Worm (Caenorhabditis elegans) whole organism, young adult: ENCODE results near the gene acy-2.

Experiments
- B0019.2 ChIP-seq: fragments of 200-800 bp; sonication (Bioruptor generic); conservative IDR thresholded peaks from 2 replicates; pipeline ENCODE4 v1.3.6; 2022; ENCODE audit warnings: missing genetic modification reagents, missing genetic modification characterization, missing compliant biosample characterization
- C17E4.6 ChIP-seq: fragments of 200-800 bp; sonication (Bioruptor generic); IDR thresholded peaks from 2 replicates; pipeline ENCODE4 v1.3.6; 2022; ENCODE audit warnings: missing genetic modification reagents, missing genetic modification characterization, missing compliant biosample characterization
- D2030.7 ChIP-seq: fragments of 200-800 bp; sonication (Bioruptor generic); IDR thresholded peaks from 2 replicates; pipeline ENCODE4 v1.3.6; 2022; ENCODE audit warnings: missing genetic modification reagents, missing genetic modification characterization, missing compliant biosample characterization
- F22D6.2 ChIP-seq: sonication (generic microtip); optimal IDR thresholded peaks from 2 replicates; lab custom pipeline; 2016; ENCODE audit warnings: mild to moderate bottlenecking, missing genetic modification characterization, missing compliant biosample characterization
- F23B12.7 ChIP-seq: sonication (generic microtip); optimal IDR thresholded peaks from 2 replicates; lab custom pipeline; 2017; ENCODE audit warnings: missing genetic modification characterization, mild to moderate bottlenecking, missing compliant biosample characterization, antibody characterized with exemption, moderate library complexity; ENCODE audit not compliant: insufficient read depth
- T07F8.4 ChIP-seq: sonication (generic microtip); optimal IDR thresholded peaks from 2 replicates; lab custom pipeline; 2016; ENCODE audit warnings: mild to moderate bottlenecking, missing genetic modification characterization, moderate library complexity, missing compliant biosample characterization
- T26A5.8 ChIP-seq: sonication (generic microtip); optimal IDR thresholded peaks from 2 replicates; lab custom pipeline; 2016; ENCODE audit warnings: missing genetic modification characterization, missing compliant biosample characterization
- Y53F4B.3 ChIP-seq: fragments of 200-800 bp; sonication (Bioruptor generic); IDR thresholded peaks from 2 replicates; pipeline ENCODE4 v1.3.6; 2022; ENCODE audit warnings: missing genetic modification reagents, missing genetic modification characterization, missing compliant biosample characterization
- akir-1 ChIP-seq: fragments of 200-800 bp; sonication (Bioruptor generic); optimal IDR thresholded peaks from 2 replicates; lab custom pipeline; 2018; ENCODE audit warnings: mild to moderate bottlenecking, missing genetic modification characterization, moderate library complexity, missing compliant biosample characterization
- aptf-3 ChIP-seq: fragments of 200-800 bp; sonication (Bioruptor generic); IDR thresholded peaks from 2 replicates; pipeline ENCODE4 v1.3.6; 2022; ENCODE audit warnings: missing genetic modification characterization, missing compliant biosample characterization
- atf-7 ChIP-seq: sonication (generic microtip); optimal IDR thresholded peaks from 2 replicates; lab custom pipeline; 2017; ENCODE audit warnings: mild to moderate bottlenecking, missing genetic modification characterization, missing compliant biosample characterization
- cebp-1 ChIP-seq, 2 experiments: fragments of 200-800 bp in 1 of 2; sonication (Bioruptor generic) in 1 of 2; sonication (generic microtip) in 1 of 2; IDR thresholded peaks in 1 of 2; optimal IDR thresholded peaks in 1 of 2; 2 replicates each; pipeline versions ENCODE4 v1.3.6 to Lab custom; 2017 to 2022; ENCODE audit warnings: missing compliant biosample characterization in 2 of 2, missing genetic modification characterization in 2 of 2, mild to moderate bottlenecking in 1 of 2, missing genetic modification reagents in 1 of 2, moderate library complexity in 1 of 2
- ceh-58 ChIP-seq: fragments of 200-800 bp; sonication (Bioruptor generic); IDR thresholded peaks from 2 replicates; pipeline ENCODE4 v1.3.6; 2022; ENCODE audit warnings: missing genetic modification characterization, missing compliant biosample characterization
- ceh-79 ChIP-seq: sonication (generic microtip); optimal IDR thresholded peaks from 2 replicates; lab custom pipeline; 2017; ENCODE audit warnings: mild to moderate bottlenecking, missing genetic modification characterization, missing compliant biosample characterization
- ceh-91 ChIP-seq: fragments of 200-800 bp; sonication (Bioruptor generic); IDR thresholded peaks from 2 replicates; pipeline ENCODE4 v1.3.6; 2022; ENCODE audit warnings: missing genetic modification reagents, missing genetic modification characterization, missing compliant biosample characterization
- chd-7 ChIP-seq: sonication (generic microtip); optimal IDR thresholded peaks from 2 replicates; lab custom pipeline; 2016; ENCODE audit warnings: mild to moderate bottlenecking, missing genetic modification characterization, moderate library complexity, missing compliant biosample characterization
- dpl-1 ChIP-seq: fragments of 150-350 bp; optimal IDR thresholded peaks from 2 replicates; lab custom pipeline; 2014; ENCODE audit warnings: missing biosample characterization, missing genetic modification reagents, missing genetic modification characterization
- efl-1 ChIP-seq: fragments of 150-350 bp; optimal IDR thresholded peaks from 2 replicates; lab custom pipeline; 2014; ENCODE audit warnings: missing biosample characterization, missing genetic modification reagents, missing genetic modification characterization
- egl-18 ChIP-seq: fragments of 200-800 bp; sonication (Bioruptor generic); IDR thresholded peaks from 2 replicates; pipeline ENCODE4 v1.3.6; 2022; ENCODE audit warnings: missing genetic modification reagents, missing genetic modification characterization, missing compliant biosample characterization
- egl-44 ChIP-seq: fragments of 200-800 bp; sonication (Bioruptor generic); IDR thresholded peaks from 2 replicates; pipeline ENCODE4 v1.3.6; 2022; ENCODE audit warnings: missing genetic modification reagents, missing genetic modification characterization, missing compliant biosample characterization
- ets-4 ChIP-seq: fragments of 200-800 bp; sonication (Bioruptor generic); optimal IDR thresholded peaks from 2 replicates; lab custom pipeline; 2018; ENCODE audit warnings: mild to moderate bottlenecking, missing genetic modification characterization, missing compliant biosample characterization
- gei-17 ChIP-seq: fragments of 200-800 bp; sonication (Bioruptor generic); optimal IDR thresholded peaks from 2 replicates; lab custom pipeline; 2018; ENCODE audit warnings: mild to moderate bottlenecking, missing genetic modification characterization, missing compliant biosample characterization
- hlh-12 ChIP-seq: sonication (generic microtip); optimal IDR thresholded peaks from 2 replicates; lab custom pipeline; 2016; ENCODE audit warnings: missing genetic modification characterization, missing compliant biosample characterization
- hmg-20 ChIP-seq: fragments of 200-800 bp; sonication (Bioruptor generic); IDR thresholded peaks from 2 replicates; pipeline ENCODE4 v1.3.6; 2022; ENCODE audit warnings: missing genetic modification reagents, missing genetic modification characterization, missing compliant biosample characterization
- let-607 ChIP-seq, 2 experiments: fragments of 200-800 bp in 1 of 2; sonication (Bioruptor generic) in 1 of 2; sonication (generic microtip) in 1 of 2; optimal IDR thresholded peaks; 2 replicates each; lab custom pipeline; 2016 to 2018; ENCODE audit warnings: mild to moderate bottlenecking in 2 of 2, missing compliant biosample characterization in 2 of 2, missing genetic modification characterization in 2 of 2, moderate library complexity in 2 of 2, missing genotype in 1 of 2
- lin-40 ChIP-seq: sonication (generic microtip); optimal IDR thresholded peaks from 2 replicates; lab custom pipeline; 2016; ENCODE audit warnings: missing genetic modification characterization, mild to moderate bottlenecking, missing compliant biosample characterization, missing genotype, missing genetic modification reagents
- madf-8 ChIP-seq: fragments of 200-800 bp; sonication (Bioruptor generic); conservative IDR thresholded peaks from 2 replicates; pipeline ENCODE4 v1.3.6; 2022; ENCODE audit warnings: missing genetic modification reagents, missing genetic modification characterization, missing compliant biosample characterization
- rcor-1 ChIP-seq: fragments of 200-800 bp; sonication (Bioruptor generic); IDR thresholded peaks from 2 replicates; pipeline ENCODE4 v1.3.6; 2022; ENCODE audit warnings: missing genetic modification reagents, missing genetic modification characterization, missing compliant biosample characterization
- sea-2 ChIP-seq: fragments of 200-800 bp; sonication (Bioruptor generic); IDR thresholded peaks from 2 replicates; pipeline ENCODE4 v1.3.6; 2022; ENCODE audit warnings: missing genetic modification characterization, missing compliant biosample characterization
- snpc-1.1 ChIP-seq: sonication (generic microtip); optimal IDR thresholded peaks from 2 replicates; lab custom pipeline; 2017; ENCODE audit warnings: missing genetic modification characterization, mild to moderate bottlenecking, missing compliant biosample characterization, antibody characterized with exemption, moderate library complexity, missing genotype, missing genetic modification reagents; ENCODE audit not compliant: insufficient read depth
- somi-1 ChIP-seq: fragments of 200-800 bp; sonication (Bioruptor generic); optimal IDR thresholded peaks from 2 replicates; lab custom pipeline; 2018; ENCODE audit warnings: mild to moderate bottlenecking, missing genetic modification characterization, missing compliant biosample characterization
- tlf-1 ChIP-seq: fragments of 200-800 bp; sonication (Bioruptor generic); optimal IDR thresholded peaks from 2 replicates; lab custom pipeline; 2018; ENCODE audit warnings: mild to moderate bottlenecking, missing genetic modification characterization, missing compliant biosample characterization
- zim-3 ChIP-seq: sonication (generic microtip); optimal IDR thresholded peaks from 2 replicates; lab custom pipeline; 2017; ENCODE audit warnings: mild to moderate bottlenecking, missing genetic modification characterization, moderate library complexity, missing compliant biosample characterization
- ztf-26 ChIP-seq: sonication (generic microtip); optimal IDR thresholded peaks from 2 replicates; lab custom pipeline; 2017; ENCODE audit warnings: missing genetic modification characterization, missing compliant biosample characterization

acy-2 gene

DNA sequence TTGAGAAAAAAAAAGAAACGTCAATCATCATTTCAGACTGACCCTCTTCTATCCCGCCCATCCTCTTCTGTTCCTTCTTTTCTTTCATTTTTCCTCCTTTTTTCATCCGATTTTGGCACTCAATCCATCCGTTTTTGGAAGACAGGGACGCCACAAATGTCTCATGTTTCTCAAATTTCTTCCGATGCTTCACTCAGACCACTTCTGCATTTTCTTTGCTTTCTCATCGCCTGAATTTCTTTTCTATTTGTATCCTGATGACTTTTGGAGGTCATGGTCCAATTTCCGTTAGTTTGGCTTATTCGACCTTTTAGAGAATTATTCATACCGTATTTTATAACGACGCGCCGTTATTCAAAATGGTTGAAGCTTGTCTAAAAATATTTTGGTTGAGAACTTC lies 3.2 kb upstream of the acy-2 start:
- TF ChIP-seq F23B12.7 (tag; lab: Kevin White, UChicago) (no peak), egl-44 (GFP tag; lab: Robert Waterston, UW) (no peak), ztf-26 (tag; lab: Kevin White, UChicago) (no peak), ceh-91 (GFP tag; lab: Robert Waterston, UW) (no peak), T07F8.4 (tag; lab: Kevin White, UChicago) (no peak), sea-2 (GFP tag; lab: Robert Waterston, UW) (no peak), tlf-1 (no peak), chd-7 (tag; lab: Kevin White, UChicago) (no peak), D2030.7 (no peak), B0019.2 (GFP tag; lab: Robert Waterston, UW) (no peak), zim-3 (tag; lab: Kevin White, UChicago) (no peak), gei-17 (no peak), lin-40 (no peak), C17E4.6 (GFP tag; lab: Robert Waterston, UW) (no peak), hmg-20 (GFP tag; lab: Robert Waterston, UW) (no peak), snpc-1.1 (tag; lab: Kevin White, UChicago) (no peak)
- TF ChIP-seq, all 124 proteins: peak for 0

- TF ChIP-seq chd-7 (tag; lab: Kevin White, UChicago) (no peak), aptf-3 (GFP tag; lab: Robert Waterston, UW) (no peak), dpl-1 (GFP tag; lab: Kevin White, UChicago) (no peak), madf-8 (GFP tag; lab: Robert Waterston, UW) (no peak), T26A5.8 (no peak), let-607 (tag; optimal IDR thresholded peaks at IDR 0.05; lab: Kevin White, UChicago) (no peak), ceh-79 (tag; lab: Kevin White, UChicago) (no peak), akir-1 (GFP tag; lab: Kevin White, UChicago) (no peak), egl-18 (GFP tag; lab: Robert Waterston, UW) (no peak), rcor-1 (no peak), somi-1 (GFP tag; lab: Kevin White, UChicago) (no peak), hlh-12 (tag; lab: Kevin White, UChicago) (no peak), zim-3 (tag; lab: Kevin White, UChicago) (no peak), D2030.7 (no peak), ceh-58 (GFP tag; lab: Robert Waterston, UW) (no peak), ceh-91 (GFP tag; lab: Robert Waterston, UW) (no peak), ets-4 (GFP tag; lab: Kevin White, UChicago) (no peak)
Measured at ce11 chrV:5973713-5974112, 2.1 kb upstream of the acy-2 start.

ce11 chrV:5982722-5983121 lies 6.9 kb downstream of the acy-2 start:
- TF ChIP-seq Y53F4B.3 (GFP tag; lab: Robert Waterston, UW) (no peak), ceh-58 (GFP tag; lab: Robert Waterston, UW) (no peak), atf-7 (tag; lab: Kevin White, UChicago) (no peak), ceh-79 (tag; lab: Kevin White, UChicago) (no peak), F22D6.2 (tag; lab: Kevin White, UChicago) (no peak), cebp-1 (GFP tag; IDR thresholded peaks at IDR 0.05; lab: Robert Waterston, UW) (no peak), cebp-1 (tag; optimal IDR thresholded peaks at IDR 0.05; lab: Kevin White, UChicago) (no peak), D2030.7 (no peak), efl-1 (GFP tag; lab: Kevin White, UChicago) (no peak)
